Worm (Caenorhabditis elegans) whole organism, late embryonic: ENCODE data around the gene btb-8.

Source experiments
- C38D4.7 ChIP-seq: fragments of 200-800 bp; sonication (Bioruptor generic); optimal IDR thresholded peaks from 2 replicates; lab custom pipeline; 2018; ENCODE audit warnings: mild to moderate bottlenecking, missing genetic modification characterization, moderate library complexity, missing compliant biosample characterization
- F13H6.1 ChIP-seq: sonication (generic microtip); optimal IDR thresholded peaks from 2 replicates; lab custom pipeline; 2016; ENCODE audit warnings: missing genetic modification characterization, missing compliant biosample characterization
- K02D7.2 ChIP-seq: sonication (generic microtip); optimal IDR thresholded peaks from 2 replicates; lab custom pipeline; 2017; ENCODE audit warnings: mild to moderate bottlenecking, missing genetic modification characterization, missing compliant biosample characterization
- K09A11.1 ChIP-seq: sonication (generic microtip); optimal IDR thresholded peaks from 2 replicates; lab custom pipeline; 2017; ENCODE audit warnings: antibody characterized with exemption, mild to moderate bottlenecking, missing genetic modification characterization, missing compliant biosample characterization; ENCODE audit not compliant: insufficient read depth
- ceh-18 ChIP-seq: sonication (generic microtip); optimal IDR thresholded peaks from 2 replicates; lab custom pipeline; 2016; ENCODE audit warnings: missing genetic modification characterization, missing compliant biosample characterization
- ceh-2 ChIP-seq: sonication (generic microtip); optimal IDR thresholded peaks from 2 replicates; lab custom pipeline; 2016; ENCODE audit warnings: missing genotype, missing genetic modification characterization, missing compliant biosample characterization
- ceh-22 ChIP-seq: sonication (generic microtip); optimal IDR thresholded peaks from 2 replicates; lab custom pipeline; 2017; ENCODE audit warnings: missing biosample characterization, missing genetic modification characterization
- ceh-30 ChIP-seq: fragments of 150-350 bp; optimal IDR thresholded peaks from 2 replicates; lab custom pipeline; 2014; ENCODE audit warnings: missing biosample characterization, missing genetic modification characterization
- ceh-31 ChIP-seq: sonication (generic microtip); optimal IDR thresholded peaks from 2 replicates; lab custom pipeline; 2016; ENCODE audit warnings: missing genetic modification characterization, missing compliant biosample characterization
- ceh-34 ChIP-seq: sonication (generic microtip); optimal IDR thresholded peaks from 2 replicates; lab custom pipeline; 2016; ENCODE audit warnings: mild to moderate bottlenecking, missing genetic modification characterization, missing compliant biosample characterization
- ceh-45 ChIP-seq: fragments of 200-800 bp; sonication (Bioruptor generic); IDR thresholded peaks from 2 replicates; pipeline ENCODE4 v1.3.6; 2022; ENCODE audit warnings: missing genetic modification reagents, missing genetic modification characterization, missing compliant biosample characterization
- ceh-48 ChIP-seq: sonication (generic microtip); optimal IDR thresholded peaks from 2 replicates; lab custom pipeline; 2016; ENCODE audit warnings: missing genetic modification characterization, inconsistent platforms, missing compliant biosample characterization
- che-1 ChIP-seq: sonication (generic microtip); optimal IDR thresholded peaks from 2 replicates; lab custom pipeline; 2016; ENCODE audit warnings: mild to moderate bottlenecking, missing genetic modification characterization, missing compliant biosample characterization
- dmd-4 ChIP-seq: sonication (generic microtip); optimal IDR thresholded peaks from 2 replicates; lab custom pipeline; 2016; ENCODE audit warnings: borderline replicate concordance, missing genetic modification characterization, missing compliant biosample characterization
- dve-1 ChIP-seq: sonication (generic microtip); optimal IDR thresholded peaks from 2 replicates; lab custom pipeline; 2017; ENCODE audit warnings: antibody characterized with exemption, mild to moderate bottlenecking, missing genetic modification characterization, missing compliant biosample characterization
- elt-2 ChIP-seq: sonication (generic microtip); optimal IDR thresholded peaks from 2 replicates; lab custom pipeline; 2016; ENCODE audit warnings: missing genetic modification reagents, missing genetic modification characterization, missing compliant biosample characterization
- ets-4 ChIP-seq: sonication (generic microtip); optimal IDR thresholded peaks from 2 replicates; lab custom pipeline; 2016; ENCODE audit warnings: missing genetic modification characterization, missing compliant biosample characterization
- eyg-1 ChIP-seq: sonication (generic microtip); optimal IDR thresholded peaks from 2 replicates; lab custom pipeline; 2016; ENCODE audit warnings: missing genotype, missing genetic modification characterization, missing compliant biosample characterization
- fax-1 ChIP-seq: sonication (generic microtip); optimal IDR thresholded peaks from 2 replicates; lab custom pipeline; 2016; ENCODE audit warnings: missing genotype, missing genetic modification characterization, missing compliant biosample characterization
- fkh-10 ChIP-seq: fragments of 150-350 bp; optimal IDR thresholded peaks from 2 replicates; lab custom pipeline; 2014; ENCODE audit warnings: missing biosample characterization, missing genetic modification reagents, missing genetic modification characterization
- fkh-6 ChIP-seq: sonication (generic microtip); optimal IDR thresholded peaks from 2 replicates; lab custom pipeline; 2016; ENCODE audit warnings: missing genetic modification characterization, missing compliant biosample characterization
- lim-6 ChIP-seq: sonication (generic microtip); optimal IDR thresholded peaks from 2 replicates; lab custom pipeline; 2016; ENCODE audit warnings: missing genetic modification characterization, missing compliant biosample characterization
- lin-11 ChIP-seq: fragments of 200-800 bp; sonication (Bioruptor generic); optimal IDR thresholded peaks from 2 replicates; lab custom pipeline; 2018; ENCODE audit warnings: mild to moderate bottlenecking, missing genetic modification characterization, missing compliant biosample characterization
- madf-2 ChIP-seq: sonication (generic microtip); optimal IDR thresholded peaks from 2 replicates; lab custom pipeline; 2017; ENCODE audit warnings: missing genetic modification characterization, missing compliant biosample characterization
- mec-3 ChIP-seq: sonication (generic microtip); optimal IDR thresholded peaks from 2 replicates; lab custom pipeline; 2016; ENCODE audit warnings: borderline replicate concordance, missing genetic modification characterization, missing compliant biosample characterization
- nhr-232 ChIP-seq: sonication (generic microtip); optimal IDR thresholded peaks from 2 replicates; lab custom pipeline; 2016; ENCODE audit warnings: missing genetic modification characterization, missing compliant biosample characterization
- pat-9 ChIP-seq: fragments of 200-800 bp; sonication (Bioruptor generic); optimal IDR thresholded peaks from 2 replicates; lab custom pipeline; 2018; ENCODE audit warnings: mild to moderate bottlenecking, missing genetic modification characterization, moderate library complexity, missing compliant biosample characterization
- pha-2 ChIP-seq: sonication (generic microtip); optimal IDR thresholded peaks from 2 replicates; lab custom pipeline; 2017; ENCODE audit warnings: mild to moderate bottlenecking, missing genetic modification characterization, missing compliant biosample characterization
- pros-1 ChIP-seq: fragments of 150-350 bp; optimal IDR thresholded peaks from 2 replicates; lab custom pipeline; 2014; ENCODE audit warnings: missing biosample characterization, missing genetic modification reagents, missing genetic modification characterization
- rnt-1 ChIP-seq: sonication (generic microtip); optimal IDR thresholded peaks from 2 replicates; lab custom pipeline; 2016; ENCODE audit warnings: missing genetic modification characterization, missing compliant biosample characterization
- sdc-2 ChIP-seq: sonication (generic microtip); optimal IDR thresholded peaks from 2 replicates; lab custom pipeline; 2016; ENCODE audit warnings: missing genotype, missing genetic modification characterization, missing compliant biosample characterization
- syd-9 ChIP-seq: sonication (generic microtip); optimal IDR thresholded peaks from 2 replicates; lab custom pipeline; 2016; ENCODE audit warnings: mild to moderate bottlenecking, missing genetic modification characterization, moderate library complexity, missing compliant biosample characterization
- tbx-2 ChIP-seq: sonication (generic microtip); optimal IDR thresholded peaks from 2 replicates; lab custom pipeline; 2016; ENCODE audit warnings: missing genetic modification characterization, missing compliant biosample characterization
- unc-42 ChIP-seq: sonication (generic microtip); optimal IDR thresholded peaks from 2 replicates; lab custom pipeline; 2016; ENCODE audit warnings: missing genotype, missing genetic modification characterization, missing compliant biosample characterization
- unc-55 ChIP-seq: sonication (generic microtip); optimal IDR thresholded peaks from 2 replicates; lab custom pipeline; 2017; ENCODE audit warnings: missing biosample characterization, missing genetic modification reagents, missing genetic modification characterization
- ztf-16 ChIP-seq: sonication (generic microtip); optimal IDR thresholded peaks from 2 replicates; lab custom pipeline; 2017; ENCODE audit warnings: missing genetic modification characterization, missing compliant biosample characterization

Gene btb-8

ce11 chrII:1714772-1715353 lies 7.7 kb upstream of the btb-8 start, which contains the start of gene btb-6:
Gene btb-6 (plus strand): TSS chrII:1715303.
- no peak for TF ChIP-seq lin-11

DNA sequence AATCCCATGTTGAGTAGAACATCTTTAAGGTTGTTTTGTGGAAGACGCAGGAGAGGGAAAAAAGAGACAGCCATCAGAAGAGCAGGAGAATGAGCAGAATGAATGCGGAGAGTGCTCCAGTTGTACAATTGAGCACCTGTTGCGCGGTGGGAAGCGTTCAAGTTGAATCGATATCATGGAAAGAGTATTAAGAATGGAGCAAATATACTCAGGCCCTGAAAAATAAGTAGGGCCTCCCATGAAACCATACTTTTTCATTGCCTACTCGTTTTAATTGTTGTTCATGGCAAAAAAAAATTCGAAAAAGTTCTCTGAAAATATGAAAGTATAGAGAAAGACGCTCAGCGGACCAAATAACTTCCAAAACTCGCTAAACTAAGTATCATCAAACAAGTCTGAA lies 3.4 kb upstream of the btb-8 start, which contains the start of gene fbxb-48:
fbxb-48 (minus strand) TSS at position 101 of the 400 bp plus-strand sequence.
- TF ChIP-seq fkh-10 (GFP tag; lab: Kevin White, UChicago): no peak
- TF ChIP-seq madf-2 (tag; lab: Kevin White, UChicago): no peak
- no peak for TF ChIP-seq tbx-2 (tag; lab: Kevin White, UChicago)
- no peak for TF ChIP-seq F13H6.1 (tag; lab: Kevin White, UChicago)
- TF ChIP-seq ceh-45: no peak
- TF ChIP-seq ceh-34 (tag; lab: Kevin White, UChicago): no peak
- no peak for TF ChIP-seq syd-9 (tag; lab: Kevin White, UChicago)
- TF ChIP-seq ceh-30 (tag; lab: Kevin White, UChicago): no peak
- no peak for TF ChIP-seq dmd-4
- TF ChIP-seq pat-9: no peak
- TF ChIP-seq lin-11: no peak
- TF ChIP-seq, all 69 proteins: peak for 0

DNA sequence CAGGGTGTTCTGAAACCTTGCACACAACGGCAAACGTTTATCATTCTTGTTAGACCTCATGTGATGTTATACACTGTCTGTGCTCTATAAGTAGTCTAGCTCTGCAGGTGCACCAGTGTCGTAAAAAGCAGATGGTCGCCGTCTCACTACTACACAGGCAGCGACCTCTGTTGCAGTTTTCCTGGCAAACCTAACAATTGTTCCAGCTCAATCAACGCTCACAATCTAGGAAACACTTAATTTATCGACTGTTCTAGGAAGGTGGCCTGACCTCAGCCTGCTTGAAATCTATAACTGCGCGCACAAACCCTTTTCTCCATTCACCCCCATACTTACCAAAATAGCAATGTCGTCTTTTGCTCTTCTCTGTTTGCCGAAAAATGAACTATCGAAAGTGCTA lies 1.7 kb downstream of the btb-8 start, which contains the start of gene fbxb-11:
fbxb-11 (plus strand) TSS at position 301 of the 400 bp plus-strand sequence.
- TF ChIP-seq lim-6 (tag; lab: Kevin White, UChicago): no peak
- TF ChIP-seq unc-42 (tag; lab: Kevin White, UChicago): no peak
- TF ChIP-seq F13H6.1 (tag; lab: Kevin White, UChicago): no peak
- TF ChIP-seq madf-2 (tag; lab: Kevin White, UChicago): no peak
- TF ChIP-seq ets-4: no peak
- no peak for TF ChIP-seq K09A11.1 (tag; lab: Kevin White, UChicago)
- TF ChIP-seq ceh-18 (tag; lab: Kevin White, UChicago): no peak
- TF ChIP-seq ceh-30 (tag; lab: Kevin White, UChicago): no peak
- no peak for TF ChIP-seq fkh-6 (tag; lab: Kevin White, UChicago)
- no peak for TF ChIP-seq K02D7.2
- no peak for TF ChIP-seq pros-1 (tag; lab: Kevin White, UChicago)
- TF ChIP-seq sdc-2 (tag; lab: Kevin White, UChicago): no peak
- TF ChIP-seq ceh-31 (tag; lab: Kevin White, UChicago): no peak
- no peak for TF ChIP-seq unc-55 (GFP tag; lab: Kevin White, UChicago)
- TF ChIP-seq pha-2 (tag; lab: Kevin White, UChicago): no peak
- no peak for TF ChIP-seq dmd-4
- no peak for TF ChIP-seq tbx-2 (tag; lab: Kevin White, UChicago)
- no peak for TF ChIP-seq ceh-34 (tag; lab: Kevin White, UChicago)

ce11 chrII:1725735-1726134 lies 3.2 kb downstream of the btb-8 start, which contains the start of gene F45C12.17:
Gene F45C12.17 (plus strand): TSS chrII:1726111.
- TF ChIP-seq mec-3 (tag; lab: Kevin White, UChicago) (no peak), dve-1 (no peak), fkh-10 (GFP tag; lab: Kevin White, UChicago) (no peak), eyg-1 (tag; lab: Kevin White, UChicago) (no peak), rnt-1 (tag; lab: Kevin White, UChicago) (no peak), pha-2 (tag; lab: Kevin White, UChicago) (no peak), nhr-232 (tag; lab: Kevin White, UChicago) (no peak), F13H6.1 (tag; lab: Kevin White, UChicago) (no peak), ztf-16 (tag; lab: Kevin White, UChicago) (no peak), elt-2 (tag; lab: Kevin White, UChicago) (no peak), ceh-45 (no peak), ceh-2 (tag; lab: Kevin White, UChicago) (no peak), ceh-31 (tag; lab: Kevin White, UChicago) (no peak), C38D4.7 (GFP tag; lab: Kevin White, UChicago) (no peak)

DNA sequence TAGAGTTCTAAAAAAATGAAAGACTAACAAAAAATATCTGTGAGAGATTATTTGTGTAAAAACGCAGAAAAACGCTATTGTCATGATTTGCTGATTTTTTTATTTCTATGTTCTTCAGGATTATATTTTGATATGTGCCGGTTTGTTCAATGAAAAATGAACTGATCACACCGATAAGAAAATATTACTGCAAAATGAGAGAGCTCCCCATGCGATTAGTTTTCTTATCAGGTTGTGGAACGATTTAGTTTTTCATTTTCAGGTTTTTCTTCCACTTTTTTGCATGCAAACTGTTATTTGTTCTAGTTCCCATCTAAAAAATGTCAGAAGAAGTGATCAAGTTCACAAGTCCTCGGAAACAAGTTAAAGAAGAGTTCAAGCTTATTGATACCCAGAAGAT lies 5.7 kb downstream of the btb-8 start, which contains the start of gene btb-9:
btb-9 (plus strand) TSS at position 254 of the 400 bp plus-strand sequence.
- TF ChIP-seq F13H6.1 (tag; lab: Kevin White, UChicago) (no peak), ceh-48 (tag; lab: Kevin White, UChicago) (no peak), fax-1 (no peak), fkh-6 (tag; lab: Kevin White, UChicago) (no peak), dmd-4 (no peak), ceh-2 (tag; lab: Kevin White, UChicago) (no peak), C38D4.7 (GFP tag; lab: Kevin White, UChicago) (no peak), ceh-22 (tag; lab: Kevin White, UChicago) (no peak), che-1 (tag; lab: Kevin White, UChicago) (no peak)
